Worm (Caenorhabditis elegans) whole organism, midembryonic: ENCODE results near the gene kbp-3.
A peak's percentile ranks its signal among the peaks of the same experiment; 100 is the strongest.

Experiments
- T22C8.4 ChIP-seq: fragments of 200-800 bp; sonication (Bioruptor generic); IDR thresholded peaks from 2 replicates; pipeline ENCODE4 v1.3.6; 2022; ENCODE audit warnings: missing genetic modification characterization, missing compliant biosample characterization
- cog-1 ChIP-seq: sonication (generic microtip); optimal IDR thresholded peaks from 2 replicates; lab custom pipeline; 2016; ENCODE audit warnings: missing genetic modification characterization, missing compliant biosample characterization
- flt-1 ChIP-seq: fragments of 200-800 bp; sonication (Bioruptor generic); IDR thresholded peaks from 2 replicates; pipeline ENCODE4 v1.3.6; 2022; ENCODE audit warnings: missing genetic modification characterization, missing compliant biosample characterization
- klf-2 ChIP-seq: fragments of 200-800 bp; sonication (Bioruptor generic); conservative IDR thresholded peaks from 2 replicates; pipeline ENCODE4 v1.3.6; 2022; ENCODE audit warnings: missing genetic modification reagents, missing genetic modification characterization, missing compliant biosample characterization
- med-1 ChIP-seq: sonication (generic microtip); optimal IDR thresholded peaks from 2 replicates; lab custom pipeline; 2017; ENCODE audit warnings: missing genetic modification characterization, mild to moderate bottlenecking, missing compliant biosample characterization, antibody characterized with exemption, missing genetic modification reagents; ENCODE audit not compliant: insufficient read depth
- ref-1 ChIP-seq: fragments of 200-800 bp; sonication (Bioruptor generic); conservative IDR thresholded peaks from 2 replicates; pipeline ENCODE4 v1.3.6; 2022; ENCODE audit warnings: missing genetic modification reagents, missing genetic modification characterization, missing compliant biosample characterization
- tab-1 ChIP-seq: fragments of 200-800 bp; sonication (Bioruptor generic); IDR thresholded peaks from 2 replicates; pipeline ENCODE4 v1.3.6; 2022; ENCODE audit warnings: missing genetic modification characterization, missing compliant biosample characterization
- ztf-23 ChIP-seq: fragments of 200-800 bp; sonication (Bioruptor generic); IDR thresholded peaks from 2 replicates; pipeline ENCODE4 v1.3.6; 2022; ENCODE audit warnings: missing genetic modification reagents, missing genetic modification characterization, missing compliant biosample characterization
- ztf-29 ChIP-seq: fragments of 200-800 bp; sonication (Bioruptor generic); IDR thresholded peaks from 2 replicates; pipeline ENCODE4 v1.3.6; 2022; ENCODE audit warnings: missing genetic modification reagents, missing genetic modification characterization, missing compliant biosample characterization

Gene kbp-3

DNA sequence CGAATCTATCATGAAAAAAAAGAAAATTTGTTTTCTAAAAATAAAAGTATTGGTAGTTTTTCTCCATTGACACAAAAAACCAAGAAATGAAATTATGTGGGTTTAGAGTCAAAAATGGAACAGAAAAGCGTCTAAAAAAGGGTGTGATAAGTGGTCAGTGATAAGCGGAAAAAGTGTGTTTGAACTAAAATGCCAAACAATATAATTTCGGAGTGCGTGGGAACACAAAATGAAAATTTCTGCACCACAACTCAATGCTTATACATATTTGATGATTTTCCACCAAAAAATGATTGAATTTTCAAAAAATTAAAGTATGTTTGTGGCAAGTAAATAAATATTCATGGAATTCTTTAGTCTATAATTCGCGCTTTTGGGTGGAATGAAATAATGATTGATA, 25.5 kb upstream of the kbp-3 start:
- no peak for TF ChIP-seq T22C8.4

- TF ChIP-seq ztf-29 (GFP tag; lab: Robert Waterston, UW) = no peak
- TF ChIP-seq med-1 (GFP tag; lab: Kevin White, UChicago) = no peak
- no peak for TF ChIP-seq ref-1 (GFP tag; lab: Robert Waterston, UW)
- TF ChIP-seq tab-1 (GFP tag; lab: Robert Waterston, UW) = no peak
- no peak for TF ChIP-seq T22C8.4
Observed at ce11 chrII:14413709-14414108, 23.8 kb upstream of the kbp-3 start.

ce11 chrII:14413035-14413525, 23.2 kb upstream of the kbp-3 start, which contains the start of gene exl-1:
Gene exl-1 (minus strand): TSS chrII:14413475.
- TF ChIP-seq flt-1 (GFP tag; lab: Robert Waterston, UW) (no peak), klf-2 (GFP tag; lab: Robert Waterston, UW) (no peak), ref-1 (GFP tag; lab: Robert Waterston, UW) (no peak), ztf-29 (GFP tag; lab: Robert Waterston, UW) (no peak), T22C8.4 (no peak), ztf-23 (GFP tag; lab: Robert Waterston, UW) (no peak), tab-1 (GFP tag; lab: Robert Waterston, UW) (no peak), med-1 (GFP tag; lab: Kevin White, UChicago) (no peak), cog-1 (tag; lab: Kevin White, UChicago) (no peak)

DNA sequence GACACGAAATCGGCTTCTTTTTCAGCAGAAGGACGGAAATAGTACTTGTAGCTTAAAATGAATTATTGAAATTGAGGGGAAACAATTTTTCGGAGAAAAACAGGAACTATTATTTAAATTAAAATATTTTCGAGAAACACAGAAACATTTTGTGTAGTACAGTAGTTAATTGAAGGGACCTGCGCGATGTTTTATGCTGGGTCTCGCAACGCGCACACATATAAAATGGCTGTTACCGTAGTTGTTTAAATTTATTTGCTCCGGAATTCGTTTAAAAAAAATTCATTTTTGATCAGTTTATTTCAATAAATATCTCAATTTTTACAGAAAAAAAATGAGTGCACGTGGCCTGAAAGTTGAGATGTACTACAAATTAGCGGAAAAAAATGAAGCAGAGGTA, 20.9 kb upstream of the kbp-3 start, which contains the start of gene dsb-2:
dsb-2 (plus strand) TSS at position 328 of the 400 bp plus-strand sequence.
- no peak for TF ChIP-seq ref-1 (GFP tag; lab: Robert Waterston, UW)
- TF ChIP-seq flt-1 (GFP tag; lab: Robert Waterston, UW) = no peak
- TF ChIP-seq klf-2 (GFP tag; lab: Robert Waterston, UW) = no peak
- TF ChIP-seq ztf-23 (GFP tag; lab: Robert Waterston, UW) = no peak
- no peak for TF ChIP-seq med-1 (GFP tag; lab: Kevin White, UChicago)
- no peak for TF ChIP-seq tab-1 (GFP tag; lab: Robert Waterston, UW)
- no peak for TF ChIP-seq ztf-29 (GFP tag; lab: Robert Waterston, UW)
- no peak for TF ChIP-seq cog-1 (tag; lab: Kevin White, UChicago)

ce11 chrII:14408312-14408711, 18.4 kb upstream of the kbp-3 start, which contains the start of gene F26H11.4:
Gene F26H11.4 (plus strand): TSS chrII:14408612.
- TF ChIP-seq tab-1 (GFP tag; lab: Robert Waterston, UW) (no peak), cog-1 (tag; lab: Kevin White, UChicago) (no peak), ztf-23 (GFP tag; lab: Robert Waterston, UW) (no peak), T22C8.4 (no peak), klf-2 (GFP tag; lab: Robert Waterston, UW) (no peak), ref-1 (GFP tag; lab: Robert Waterston, UW) (no peak), ztf-29 (GFP tag; lab: Robert Waterston, UW) (no peak), med-1 (GFP tag; lab: Kevin White, UChicago) (no peak), flt-1 (GFP tag; lab: Robert Waterston, UW) (no peak)

- no peak for TF ChIP-seq cog-1 (tag; lab: Kevin White, UChicago)
- TF ChIP-seq flt-1 (GFP tag; lab: Robert Waterston, UW) = peak; percentile 78
Observed at ce11 chrII:14407332-14408270, 17.7 kb upstream of the kbp-3 start.

DNA sequence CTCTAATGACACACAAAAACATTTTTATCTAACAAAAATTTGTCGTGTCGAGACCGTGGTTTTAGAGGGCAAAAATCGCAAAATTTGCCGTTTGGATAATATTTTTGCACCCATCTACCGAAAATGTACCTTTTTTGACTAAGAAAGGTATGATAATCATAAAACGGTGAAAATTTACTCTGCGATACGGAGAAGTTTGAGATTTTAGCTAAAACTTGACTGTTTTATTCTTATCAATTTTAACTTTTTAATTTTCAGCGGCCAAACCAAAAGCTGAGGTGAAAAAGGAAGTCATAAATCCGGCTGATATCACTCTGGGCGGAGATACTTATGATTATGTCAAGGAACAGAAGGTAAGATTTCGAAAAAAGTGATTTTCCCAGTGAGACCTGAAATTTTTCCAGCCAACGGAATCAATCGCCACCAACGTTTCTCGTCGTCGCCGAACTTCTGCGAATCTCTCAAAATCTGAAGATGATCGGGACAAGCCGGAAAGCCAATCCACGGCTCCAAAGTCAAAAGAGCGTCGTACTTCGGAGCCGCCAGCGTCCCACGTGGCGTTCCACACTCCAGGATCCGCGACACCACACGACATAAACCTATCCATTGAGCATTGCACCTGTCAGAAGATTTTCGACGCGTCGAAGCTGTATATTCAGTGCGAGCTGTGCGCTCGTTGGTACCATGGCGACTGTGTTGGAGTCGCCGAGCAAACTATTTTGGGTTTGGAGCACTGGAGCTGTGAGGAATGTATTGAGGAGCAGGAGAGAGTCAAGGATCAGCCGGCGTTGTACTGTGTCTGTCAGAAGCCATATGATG, 16.4 kb upstream of the kbp-3 start:
- TF ChIP-seq cog-1 (tag; lab: Kevin White, UChicago) (no peak), tab-1 (GFP tag; lab: Robert Waterston, UW) (no peak), med-1 (GFP tag; lab: Kevin White, UChicago) (no peak), ztf-23 (GFP tag; lab: Robert Waterston, UW) (no peak), flt-1 (GFP tag; lab: Robert Waterston, UW) (no peak), ztf-29 (GFP tag; lab: Robert Waterston, UW) (no peak), ref-1 (GFP tag; lab: Robert Waterston, UW) (no peak)

ce11 chrII:14405489-14406059, 15.7 kb upstream of the kbp-3 start:
- TF ChIP-seq med-1 (GFP tag; lab: Kevin White, UChicago) = no peak
